Worm (Caenorhabditis elegans) whole organism, early embryonic: ENCODE measurements around the gene col-176.

Source experiments
- ama-1 ChIP-seq: fragments of 150-350 bp; optimal IDR thresholded peaks from 2 replicates; lab custom pipeline; 2014
- flt-1 ChIP-seq: fragments of 200-800 bp; sonication (Bioruptor generic); IDR thresholded peaks from 2 replicates; pipeline ENCODE4 v1.3.6; 2022; ENCODE audit warnings: missing genetic modification characterization, missing compliant biosample characterization
- hmbx-1 ChIP-seq: sonication (generic microtip); optimal IDR thresholded peaks from 2 replicates; lab custom pipeline; 2016; ENCODE audit warnings: mild to moderate bottlenecking, missing genetic modification characterization, missing compliant biosample characterization
- pes-1 ChIP-seq: fragments of 200-800 bp; sonication (Bioruptor generic); IDR thresholded peaks from 2 replicates; pipeline ENCODE4 v1.3.6; 2022; ENCODE audit warnings: missing genetic modification reagents, missing genetic modification characterization, missing compliant biosample characterization
- scrt-1 ChIP-seq: fragments of 200-800 bp; sonication (Bioruptor generic); IDR thresholded peaks from 2 replicates; pipeline ENCODE4 v1.3.6; 2022; ENCODE audit warnings: missing genetic modification characterization, missing compliant biosample characterization
- tbx-11 ChIP-seq: fragments of 200-800 bp; sonication (Bioruptor generic); IDR thresholded peaks from 2 replicates; pipeline ENCODE4 v1.3.6; 2022; ENCODE audit warnings: missing genetic modification characterization, missing compliant biosample characterization
- tra-4 ChIP-seq: sonication (generic microtip); optimal IDR thresholded peaks from 2 replicates; lab custom pipeline; 2017; ENCODE audit warnings: missing genetic modification characterization, missing compliant biosample characterization

DNA sequence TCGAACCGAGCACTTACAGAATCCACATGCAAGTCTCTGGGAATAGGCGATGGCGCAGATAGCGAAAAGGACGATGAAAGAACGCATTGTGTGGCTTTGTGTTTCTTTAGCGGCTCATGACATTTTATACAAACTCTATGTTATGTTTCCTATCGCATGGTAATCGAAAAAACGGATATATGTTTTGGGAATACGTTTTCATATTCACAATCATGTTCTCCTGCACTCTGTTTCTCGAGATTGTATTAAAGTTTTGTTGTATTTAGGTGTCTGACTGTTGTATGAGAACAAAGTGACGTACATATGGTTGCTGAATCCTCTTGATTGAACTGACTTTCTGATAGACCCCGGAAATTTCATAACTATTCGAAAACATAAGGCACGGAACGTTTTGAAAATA is 19.1 kb upstream of the col-176 start, which contains the start of gene ZC373.2:
- TF ChIP-seq ama-1 (lab: Kevin White, UChicago) (no peak), pes-1 (GFP tag; lab: Robert Waterston, UW) (no peak), scrt-1 (GFP tag; lab: Robert Waterston, UW) (no peak), tra-4 (tag; lab: Kevin White, UChicago) (no peak), hmbx-1 (no peak), flt-1 (GFP tag; lab: Robert Waterston, UW) (no peak), tbx-11 (GFP tag; lab: Robert Waterston, UW) (no peak)
